Fruit fly (Drosophila melanogaster) whole organism, embryonic: ENCODE data around the gene CG17032.

ENCODE experiments used
- Aef1 ChIP-seq: fragments of 200-800 bp; sonication (Bioruptor generic); IDR thresholded peaks from 3 replicates; pipeline ENCODE4 v1.3.6; 2022; ENCODE audit warnings: missing biosample characterization, missing genetic modification characterization
- Asciz ChIP-seq: fragments of 200-800 bp; sonication (Bioruptor generic); optimal IDR thresholded peaks from 2 replicates; lab custom pipeline; 2017; ENCODE audit warnings: missing biosample characterization, mild to moderate bottlenecking, missing genetic modification characterization, missing genetic modification reagents
- CG10565 ChIP-seq: fragments of 200-800 bp; sonication (Bioruptor generic); optimal IDR thresholded peaks from 3 replicates; lab custom pipeline; 2016; ENCODE audit warnings: missing biosample characterization, mild to moderate bottlenecking, missing genetic modification characterization
- CG12219 ChIP-seq: fragments of 200-800 bp; sonication (Bioruptor generic); optimal IDR thresholded peaks from 3 replicates; lab custom pipeline; 2018; ENCODE audit warnings: missing biosample characterization, mild to moderate bottlenecking, missing genetic modification characterization
- CG12659 ChIP-seq: fragments of 200-800 bp; sonication (Bioruptor generic); optimal IDR thresholded peaks from 3 replicates; lab custom pipeline; 2017; ENCODE audit warnings: mild to moderate bottlenecking, missing biosample characterization, missing genetic modification reagents, missing genetic modification characterization
- CG12942 ChIP-seq: fragments of 200-800 bp; sonication (Bioruptor generic); optimal IDR thresholded peaks from 3 replicates; lab custom pipeline; 2016; ENCODE audit warnings: missing biosample characterization, missing genetic modification characterization
- CG1529 ChIP-seq: fragments of 200-800 bp; sonication (Bioruptor generic); optimal IDR thresholded peaks from 3 replicates; lab custom pipeline; 2018; ENCODE audit warnings: missing biosample characterization, missing genetic modification characterization
- CG15479 ChIP-seq: fragments of 200-800 bp; sonication (Bioruptor generic); optimal IDR thresholded peaks from 3 replicates; lab custom pipeline; 2019; ENCODE audit warnings: missing biosample characterization, mild to moderate bottlenecking, missing genetic modification characterization, moderate library complexity
- CG1602 ChIP-seq: fragments of 200-800 bp; sonication (Bioruptor generic); optimal IDR thresholded peaks from 3 replicates; lab custom pipeline; 2016; ENCODE audit warnings: missing biosample characterization, missing genetic modification characterization
- CG1603 ChIP-seq: fragments of 200-800 bp; sonication (Bioruptor generic); optimal IDR thresholded peaks from 2 replicates; lab custom pipeline; 2019; ENCODE audit warnings: missing biosample characterization, mild to moderate bottlenecking, missing genetic modification characterization, moderate library complexity
- CG1647 ChIP-seq: fragments of 200-800 bp; sonication (Bioruptor generic); optimal IDR thresholded peaks from 3 replicates; lab custom pipeline; 2016; ENCODE audit warnings: missing biosample characterization, missing genetic modification characterization
- CG16815 ChIP-seq: fragments of 200-800 bp; sonication (Bioruptor generic); optimal IDR thresholded peaks from 3 replicates; lab custom pipeline; 2017; ENCODE audit warnings: missing biosample characterization, mild to moderate bottlenecking, missing genetic modification characterization
- CG17186 ChIP-seq: fragments of 200-800 bp; sonication (Bioruptor generic); optimal IDR thresholded peaks from 3 replicates; lab custom pipeline; 2017; ENCODE audit warnings: missing biosample characterization, missing genetic modification reagents, missing genetic modification characterization
- CG17328 ChIP-seq: fragments of 200-800 bp; sonication (Bioruptor generic); IDR thresholded peaks from 2 replicates; pipeline ENCODE4 v1.3.6; 2022; ENCODE audit warnings: missing biosample characterization, missing genetic modification characterization
- CG17802 ChIP-seq: fragments of 200-800 bp; sonication (Bioruptor generic); optimal IDR thresholded peaks from 2 replicates; lab custom pipeline; 2018; ENCODE audit warnings: missing biosample characterization, mild to moderate bottlenecking, missing genetic modification characterization, moderate library complexity
- CG1832 ChIP-seq: fragments of 200-800 bp; sonication (Bioruptor generic); optimal IDR thresholded peaks from 2 replicates; lab custom pipeline; 2017; ENCODE audit warnings: missing biosample characterization, mild to moderate bottlenecking, missing genetic modification characterization, inconsistent platforms
- CG2116 ChIP-seq: fragments of 200-800 bp; sonication (Bioruptor generic); optimal IDR thresholded peaks from 3 replicates; lab custom pipeline; 2018; ENCODE audit warnings: missing biosample characterization, mild to moderate bottlenecking, missing genetic modification characterization
- CG31441 ChIP-seq: fragments of 200-800 bp; sonication (Bioruptor generic); IDR thresholded peaks from 2 replicates; pipeline ENCODE4 v1.3.6; 2022; ENCODE audit warnings: missing biosample characterization, missing genetic modification characterization
- CG32767 ChIP-seq: fragments of 200-800 bp; sonication (Bioruptor generic); IDR thresholded peaks from 2 replicates; pipeline ENCODE4 v1.3.6; 2022; ENCODE audit warnings: missing biosample characterization, missing genetic modification characterization
- CG4328 ChIP-seq: fragments of 200-800 bp; sonication (Bioruptor generic); optimal IDR thresholded peaks from 3 replicates; lab custom pipeline; 2017; ENCODE audit warnings: missing biosample characterization, missing genetic modification reagents, missing genetic modification characterization
- CG5245 ChIP-seq: fragments of 200-800 bp; sonication (Bioruptor generic); optimal IDR thresholded peaks from 3 replicates; lab custom pipeline; 2016; ENCODE audit warnings: missing biosample characterization, missing genetic modification characterization
- CG6765 ChIP-seq: fragments of 200-800 bp; sonication (Bioruptor generic); optimal IDR thresholded peaks from 3 replicates; lab custom pipeline; 2017; ENCODE audit warnings: missing biosample characterization, mild to moderate bottlenecking, missing genetic modification characterization
- CG6813 ChIP-seq: fragments of 200-800 bp; sonication (Bioruptor generic); optimal IDR thresholded peaks from 2 replicates; lab custom pipeline; 2017; ENCODE audit warnings: missing biosample characterization, missing genetic modification characterization, mild to moderate bottlenecking, moderate library complexity, missing genetic modification reagents
- Chrac-16 ChIP-seq: fragments of 200-800 bp; sonication (Bioruptor generic); optimal IDR thresholded peaks from 3 replicates; lab custom pipeline; 2016; ENCODE audit warnings: missing biosample characterization, missing genetic modification characterization
- D19A ChIP-seq: fragments of 200-800 bp; optimal IDR thresholded peaks from 3 replicates; lab custom pipeline; 2019; ENCODE audit warnings: missing biosample characterization, mild to moderate bottlenecking, missing genetic modification characterization, moderate library complexity
- Eip74EF ChIP-seq, 2 experiments: fragments of 200-800 bp in 1 of 2; fragments of >200 bp in 1 of 2; sonication (Bioruptor generic) in 1 of 2; optimal IDR thresholded peaks; 2 replicates each; lab custom pipeline; 2017 to 2019; ENCODE audit warnings: missing biosample characterization in 2 of 2, missing genetic modification characterization in 2 of 2, mild to moderate bottlenecking in 1 of 2, moderate library complexity in 1 of 2
- H15 ChIP-seq: fragments of 200-800 bp; sonication (Bioruptor generic); IDR thresholded peaks from 3 replicates; pipeline ENCODE4 v1.3.6; 2022; ENCODE audit warnings: missing biosample characterization, missing genetic modification characterization
- HHEX ChIP-seq: fragments of 200-800 bp; sonication (Bioruptor generic); optimal IDR thresholded peaks from 3 replicates; lab custom pipeline; 2017; ENCODE audit warnings: missing biosample characterization, mild to moderate bottlenecking, missing genetic modification characterization, missing genetic modification reagents
- Rfx ChIP-seq: fragments of 200-800 bp; sonication (Bioruptor generic); IDR thresholded peaks from 2 replicates; pipeline ENCODE4 v1.3.6; 2022; ENCODE audit warnings: missing biosample characterization, missing genetic modification characterization
- Sry-δ ChIP-seq: fragments of 200-800 bp; sonication (Bioruptor generic); optimal IDR thresholded peaks from 2 replicates; lab custom pipeline; 2016; ENCODE audit warnings: missing biosample characterization, missing genetic modification characterization
- al ChIP-seq: fragments of 200-800 bp; sonication (Bioruptor generic); IDR thresholded peaks from 2 replicates; pipeline ENCODE4 v1.3.6; 2022; ENCODE audit warnings: missing biosample characterization, missing genetic modification characterization
- bcd ChIP-seq: fragments of 200-800 bp; sonication (Bioruptor generic); optimal IDR thresholded peaks from 2 replicates; lab custom pipeline; 2017; ENCODE audit warnings: missing biosample characterization, mild to moderate bottlenecking, missing genetic modification characterization
- dimm ChIP-seq: fragments of 200-800 bp; sonication (Bioruptor generic); IDR thresholded peaks from 2 replicates; pipeline ENCODE4 v1.3.6; 2022; ENCODE audit warnings: missing biosample characterization, missing genetic modification characterization
- dysf ChIP-seq: fragments of 200-800 bp; sonication (Bioruptor generic); IDR thresholded peaks from 3 replicates; pipeline ENCODE4 v1.3.6; 2022; ENCODE audit warnings: missing biosample characterization, missing genetic modification characterization
- en ChIP-seq: fragments of 200-800 bp; sonication (Bioruptor generic); optimal IDR thresholded peaks from 2 replicates; lab custom pipeline; 2016; ENCODE audit warnings: missing biosample characterization, missing genetic modification characterization
- ewg ChIP-seq: fragments of 200-800 bp; sonication (Bioruptor generic); optimal IDR thresholded peaks from 3 replicates; lab custom pipeline; 2017; ENCODE audit warnings: mild to moderate bottlenecking, missing biosample characterization, missing genetic modification reagents, missing genetic modification characterization
- fd102C ChIP-seq: fragments of 200-800 bp; sonication (Bioruptor generic); optimal IDR thresholded peaks from 2 replicates; lab custom pipeline; 2018; ENCODE audit warnings: missing biosample characterization, mild to moderate bottlenecking, missing genetic modification characterization, moderate library complexity
- ftz-f1 ChIP-seq: fragments of 200-800 bp; sonication (Bioruptor generic); optimal IDR thresholded peaks from 2 replicates; lab custom pipeline; 2016; ENCODE audit warnings: missing biosample characterization, missing genetic modification characterization
- fu2 ChIP-seq: fragments of 200-800 bp; sonication (Bioruptor generic); optimal IDR thresholded peaks from 2 replicates; lab custom pipeline; 2016; ENCODE audit warnings: missing biosample characterization, missing genetic modification characterization
- gcm2 ChIP-seq: fragments of 200-800 bp; sonication (Bioruptor generic); optimal IDR thresholded peaks from 2 replicates; lab custom pipeline; 2016; ENCODE audit warnings: missing biosample characterization, missing genetic modification characterization
- gt ChIP-seq: fragments of 200-800 bp; sonication (Bioruptor generic); IDR thresholded peaks from 2 replicates; pipeline ENCODE4 v1.3.6; 2022; ENCODE audit warnings: missing biosample characterization, missing genetic modification characterization
- jing ChIP-seq: fragments of 200-800 bp; sonication (Bioruptor generic); optimal IDR thresholded peaks from 2 replicates; lab custom pipeline; 2018; ENCODE audit warnings: missing biosample characterization, mild to moderate bottlenecking, missing genetic modification characterization
- lilli ChIP-seq: fragments of 200-800 bp; sonication (Bioruptor generic); optimal IDR thresholded peaks from 3 replicates; lab custom pipeline; 2016; ENCODE audit warnings: missing biosample characterization, missing genetic modification characterization
- lov ChIP-seq, 2 experiments: fragments of 200-800 bp in 1 of 2; fragments of >200 bp in 1 of 2; sonication (Bioruptor generic) in 1 of 2; IDR thresholded peaks in 1 of 2; optimal IDR thresholded peaks in 1 of 2; 2 replicates in 1 of 2; 3 replicates in 1 of 2; pipeline versions ENCODE4 v1.3.6 to Lab custom; 2017 to 2022; ENCODE audit warnings: missing biosample characterization in 1 of 2, missing genetic modification characterization in 1 of 2
- nerfin-1 ChIP-seq: fragments of 200-800 bp; sonication (Bioruptor generic); optimal IDR thresholded peaks from 3 replicates; lab custom pipeline; 2019; ENCODE audit warnings: missing biosample characterization, mild to moderate bottlenecking, missing genetic modification characterization, moderate library complexity
- pb ChIP-seq: fragments of 200-800 bp; sonication (Bioruptor generic); optimal IDR thresholded peaks from 3 replicates; lab custom pipeline; 2016; ENCODE audit warnings: missing biosample characterization, missing genetic modification characterization
- repo ChIP-seq: fragments of 200-800 bp; sonication (Bioruptor generic); optimal IDR thresholded peaks from 2 replicates; lab custom pipeline; 2016; ENCODE audit warnings: missing biosample characterization, missing genetic modification characterization
- row ChIP-seq: fragments of 200-800 bp; sonication (Bioruptor generic); IDR thresholded peaks from 3 replicates; pipeline ENCODE4 v1.3.6; 2022; ENCODE audit warnings: missing biosample characterization, missing genetic modification characterization
- twi ChIP-seq: fragments of 200-800 bp; optimal IDR thresholded peaks from 2 replicates; lab custom pipeline; 2019; ENCODE audit warnings: missing biosample characterization, mild to moderate bottlenecking, missing genetic modification characterization, moderate library complexity
- vfl ChIP-seq: fragments of 200-800 bp; sonication (Bioruptor generic); optimal IDR thresholded peaks from 2 replicates; lab custom pipeline; 2016; ENCODE audit warnings: missing biosample characterization, missing genetic modification characterization

CG17032 gene

DNA sequence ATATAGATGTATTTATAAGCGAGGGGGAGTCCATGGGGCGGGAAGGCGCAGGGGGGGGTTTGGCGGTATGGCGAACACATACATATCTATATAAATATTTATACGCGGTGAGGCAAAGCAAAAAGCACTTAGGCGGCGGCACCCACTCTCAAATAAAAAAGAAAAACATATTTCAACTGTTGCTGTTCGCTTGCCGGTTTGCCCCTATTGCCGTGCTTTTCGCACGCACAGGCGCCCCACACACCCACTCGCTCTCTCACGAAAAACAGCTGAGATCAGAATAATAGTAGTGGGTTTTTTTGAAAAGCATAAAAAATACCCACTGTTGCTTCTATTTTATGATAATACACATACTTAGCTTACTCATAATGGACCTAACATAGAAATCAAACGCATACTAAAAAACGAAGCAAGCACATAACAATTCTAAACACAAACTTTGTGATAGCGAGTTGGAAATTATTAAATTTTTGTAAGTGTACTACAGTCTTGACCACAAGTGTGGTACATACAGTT is 42.6 kb downstream of the CG17032 start (continued):
- peak; percentile 55 for TF ChIP-seq CG1603 (tag; lab: Kevin White, UChicago)
- TF ChIP-seq CG2116 (GFP tag; lab: Kevin White, UChicago), result peak; percentile 22
- peak; percentile 91 for TF ChIP-seq lilli (GFP tag; lab: Kevin White, UChicago)
- peak; percentile 71 for TF ChIP-seq repo (GFP tag; lab: Kevin White, UChicago)
- TF ChIP-seq CG1832, result peak; percentile 59
- no peak for TF ChIP-seq lov (optimal IDR thresholded peaks at IDR 0.05; lab: Kevin White, UChicago)
- TF ChIP-seq lov (GFP tag; IDR thresholded peaks at IDR 0.05; lab: Robert Waterston, UW), result no peak
- no peak for TF ChIP-seq CG17186 (GFP tag; lab: Kevin White, UChicago)
- TF ChIP-seq fd102C, result no peak
- peak; percentile 65; the same call in 1 of the 2 replicates for TF ChIP-seq al
- TF ChIP-seq CG15479 (GFP tag; lab: Kevin White, UChicago), result no peak
- peak; percentile 42; the same call in 1 of the 2 replicates for TF ChIP-seq CG32767 (GFP tag; lab: Robert Waterston, UW)
- TF ChIP-seq H15 (GFP tag; lab: Robert Waterston, UW), result peak; percentile 43; the same call in 1 of the 3 replicates
- TF ChIP-seq CG1647 (GFP tag; lab: Kevin White, UChicago), result no peak
- TF ChIP-seq CG1529 (GFP tag; lab: Kevin White, UChicago), result peak; percentile 11
- no peak for TF ChIP-seq gt (GFP tag; lab: Robert Waterston, UW)
- TF ChIP-seq CG31441 (GFP tag; lab: Robert Waterston, UW), result peak; percentile 62
- peak; percentile 60 for TF ChIP-seq pb (GFP tag; lab: Kevin White, UChicago)
- TF ChIP-seq ewg (GFP tag; lab: Kevin White, UChicago), result peak; percentile 40
- no peak for TF ChIP-seq CG17802 (tag; lab: Kevin White, UChicago)
- peak; percentile 80 for TF ChIP-seq fu2 (GFP tag; lab: Kevin White, UChicago)
- TF ChIP-seq CG5245, result peak; percentile 34
- TF ChIP-seq row (GFP tag; lab: Robert Waterston, UW), result peak; percentile 91
- peak; percentile 14 for TF ChIP-seq twi (tag; lab: Kevin White, UChicago)
- peak; percentile 50 for TF ChIP-seq CG16815 (GFP tag; lab: Kevin White, UChicago)
- TF ChIP-seq Sry-δ, result peak; percentile 0
- TF ChIP-seq jing (GFP tag; lab: Kevin White, UChicago), result peak; percentile 45
- peak; percentile 67 for TF ChIP-seq CG4328 (GFP tag; lab: Kevin White, UChicago)
- TF ChIP-seq D19A (tag; lab: Kevin White, UChicago), result peak; percentile 34
- no peak for TF ChIP-seq dimm (GFP tag; lab: Robert Waterston, UW)
- peak; percentile 45 for TF ChIP-seq nerfin-1 (tag; lab: Kevin White, UChicago)
- TF ChIP-seq vfl (GFP tag; lab: Kevin White, UChicago), result peak; percentile 65
- peak; percentile 85; the same call in 2 of the 3 replicates for TF ChIP-seq dysf (GFP tag; lab: Robert Waterston, UW)
- TF ChIP-seq Aef1 (GFP tag; lab: Robert Waterston, UW), result peak; percentile 58
- peak; percentile 22 for TF ChIP-seq Asciz (GFP tag; lab: Kevin White, UChicago)
- no peak for TF ChIP-seq CG10565
- peak; percentile 87 for TF ChIP-seq CG12659
- TF ChIP-seq CG12942, result peak; percentile 45
- TF ChIP-seq CG1602 (GFP tag; lab: Kevin White, UChicago), result peak; percentile 51
- TF ChIP-seq Eip74EF (GFP tag; optimal IDR thresholded peaks at IDR 0.05; lab: Kevin White, UChicago), result peak in 1 of 2 experiments; percentile 77
- TF ChIP-seq CG6765 (GFP tag; lab: Kevin White, UChicago), result peak; percentile 75
- TF ChIP-seq ftz-f1 (GFP tag; lab: Kevin White, UChicago), result no peak
- peak; percentile 31 for TF ChIP-seq CG6813 (GFP tag; lab: Kevin White, UChicago)
- TF ChIP-seq CG12219 (GFP tag; lab: Kevin White, UChicago), result peak; percentile 68
- peak; percentile 73 for TF ChIP-seq gcm2
- peak; percentile 83 for TF ChIP-seq Rfx (GFP tag; lab: Robert Waterston, UW)
- peak; percentile 36; the same call in 1 of the 2 replicates for TF ChIP-seq CG17328
- peak; percentile 62 for TF ChIP-seq HHEX (GFP tag; lab: Kevin White, UChicago)
- peak; percentile 75 for TF ChIP-seq Chrac-16 (GFP tag; lab: Kevin White, UChicago)
- peak; percentile 43 for TF ChIP-seq en (GFP tag; lab: Kevin White, UChicago)
- peak; percentile 84 for TF ChIP-seq bcd (GFP tag; lab: Kevin White, UChicago)
